Worm (Caenorhabditis elegans) whole organism, early embryonic: ENCODE data around the gene srx-97.

Source experiments
- B0310.2 ChIP-seq: sonication (generic microtip); optimal IDR thresholded peaks from 2 replicates; lab custom pipeline; 2016; ENCODE audit warnings: mild to moderate bottlenecking, missing genetic modification characterization, missing compliant biosample characterization
- aly-1 ChIP-seq: sonication (generic microtip); optimal IDR thresholded peaks from 2 replicates; lab custom pipeline; 2016; ENCODE audit warnings: missing genetic modification characterization, missing compliant biosample characterization
- ama-1 ChIP-seq: fragments of 150-350 bp; optimal IDR thresholded peaks from 2 replicates; lab custom pipeline; 2014
- ceh-36 ChIP-seq: sonication (generic microtip); optimal IDR thresholded peaks from 2 replicates; lab custom pipeline; 2016; ENCODE audit warnings: missing genetic modification characterization, inconsistent platforms, missing compliant biosample characterization
- ets-7 ChIP-seq: sonication (generic microtip); optimal IDR thresholded peaks from 2 replicates; lab custom pipeline; 2016; ENCODE audit warnings: missing genotype, missing genetic modification characterization, missing compliant biosample characterization
- flt-1 ChIP-seq: fragments of 200-800 bp; sonication (Bioruptor generic); IDR thresholded peaks from 2 replicates; pipeline ENCODE4 v1.3.6; 2022; ENCODE audit warnings: missing genetic modification characterization, missing compliant biosample characterization
- hmbx-1 ChIP-seq: sonication (generic microtip); optimal IDR thresholded peaks from 2 replicates; lab custom pipeline; 2016; ENCODE audit warnings: mild to moderate bottlenecking, missing genetic modification characterization, missing compliant biosample characterization
- hnd-1 ChIP-seq: sonication (generic microtip); optimal IDR thresholded peaks from 2 replicates; lab custom pipeline; 2016; ENCODE audit warnings: missing genetic modification characterization, missing compliant biosample characterization
- pes-1 ChIP-seq: fragments of 200-800 bp; sonication (Bioruptor generic); IDR thresholded peaks from 2 replicates; pipeline ENCODE4 v1.3.6; 2022; ENCODE audit warnings: missing genetic modification reagents, missing genetic modification characterization, missing compliant biosample characterization
- scrt-1 ChIP-seq: fragments of 200-800 bp; sonication (Bioruptor generic); IDR thresholded peaks from 2 replicates; pipeline ENCODE4 v1.3.6; 2022; ENCODE audit warnings: missing genetic modification characterization, missing compliant biosample characterization
- sea-1 ChIP-seq: fragments of 200-800 bp; sonication (Bioruptor generic); conservative IDR thresholded peaks from 2 replicates; pipeline ENCODE4 v1.3.6; 2022; ENCODE audit warnings: missing genetic modification characterization, missing compliant biosample characterization
- tbx-11 ChIP-seq: fragments of 200-800 bp; sonication (Bioruptor generic); IDR thresholded peaks from 2 replicates; pipeline ENCODE4 v1.3.6; 2022; ENCODE audit warnings: missing genetic modification characterization, missing compliant biosample characterization
- tbx-37 ChIP-seq: fragments of 200-800 bp; sonication (Bioruptor generic); conservative IDR thresholded peaks from 2 replicates; pipeline ENCODE4 v1.3.6; 2022; ENCODE audit warnings: missing genetic modification reagents, missing genetic modification characterization, missing compliant biosample characterization
- tra-4 ChIP-seq: sonication (generic microtip); optimal IDR thresholded peaks from 2 replicates; lab custom pipeline; 2017; ENCODE audit warnings: missing genetic modification characterization, missing compliant biosample characterization

Gene srx-97

DNA sequence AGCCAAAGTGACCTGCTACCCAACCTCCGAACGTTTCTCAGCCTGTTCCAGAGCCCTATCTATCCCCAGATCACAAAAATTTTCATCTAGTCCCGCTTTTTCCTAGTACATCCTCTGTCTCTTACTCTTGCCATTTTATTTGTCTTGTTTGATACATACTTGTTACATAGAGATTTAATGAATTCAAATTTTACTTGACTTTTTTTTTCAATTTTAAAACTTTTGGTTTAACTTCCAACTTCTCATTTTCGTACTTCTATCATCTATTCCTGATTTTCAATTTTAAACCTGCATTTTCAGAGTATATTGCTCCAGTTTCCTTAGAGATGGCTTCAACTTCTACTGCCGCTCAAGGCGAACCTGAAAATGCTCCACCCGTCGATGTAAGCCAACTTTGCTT lies 42.3 kb downstream of the srx-97 start, which contains the start of gene M151.3:
M151.3 (plus strand) TSS at position 301 of the 400 bp plus-strand sequence.
- TF ChIP-seq B0310.2 (no peak), pes-1 (GFP tag; lab: Robert Waterston, UW) (no peak), tbx-11 (GFP tag; lab: Robert Waterston, UW) (no peak), flt-1 (no peak)

DNA sequence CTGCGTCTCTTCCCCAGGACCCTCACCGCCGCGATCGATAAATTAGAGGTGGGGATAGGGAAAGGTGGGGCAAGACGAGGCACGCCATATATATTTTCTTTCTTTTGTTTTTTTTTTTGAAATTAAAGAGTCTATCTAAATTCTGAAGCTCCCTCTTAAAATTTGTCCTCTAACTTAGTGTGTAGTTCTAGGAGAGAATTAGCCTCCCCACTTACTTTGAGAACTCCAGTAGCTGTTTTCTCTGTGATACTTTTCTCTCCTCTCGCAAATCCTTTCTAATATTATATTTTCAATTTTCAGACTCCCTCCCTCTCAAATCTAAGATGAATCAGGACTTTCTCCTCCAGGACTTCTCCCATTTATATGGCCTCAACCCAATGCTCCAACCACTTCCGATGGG lies 47.2 kb downstream of the srx-97 start, which contains the start of gene M151.7:
M151.7 (plus strand) TSS at position 301 of the 400 bp plus-strand sequence.
- TF ChIP-seq ceh-36 (no peak), sea-1 (GFP tag; lab: Robert Waterston, UW) (no peak), hmbx-1 (tag; lab: Kevin White, UChicago) (no peak)

ce11 chrII:3620862-3621261 lies 48.4 kb downstream of the srx-97 start:
- TF ChIP-seq hnd-1 (tag; lab: Kevin White, UChicago) = no peak
- TF ChIP-seq ets-7 = no peak
- no peak for TF ChIP-seq aly-1
- TF ChIP-seq tra-4 = no peak
- no peak for TF ChIP-seq pes-1 (GFP tag; lab: Robert Waterston, UW)
- no peak for TF ChIP-seq hmbx-1 (tag; lab: Kevin White, UChicago)
- no peak for TF ChIP-seq flt-1
- TF ChIP-seq tbx-11 (GFP tag; lab: Robert Waterston, UW) = no peak
- no peak for TF ChIP-seq ama-1 (lab: Kevin White, UChicago)

- TF ChIP-seq scrt-1 (no peak), tbx-37 (GFP tag; lab: Robert Waterston, UW) (no peak)
These were observed 51.7 kb downstream of the srx-97 start, which contains the start of gene F40E12.1 for ce11 chrII:3617512-3617911. TSS of gene F40E12.1 (plus strand) at chrII:3617812.
